Worm (Caenorhabditis elegans): ENCODE results near the gene lido-16.

The lido-16 gene

ce11 chrII:6484876-6485526 lies at the start of gene lido-16, which contains the start of gene plpp-1.2:
Gene lido-16 (minus strand): TSS chrII:6484976.
Gene plpp-1.2 (plus strand): TSS chrII:6485476.
- no peak for TF ChIP-seq zip-8 (tag; optimal IDR thresholded peaks at IDR 0.05)
- no peak for TF ChIP-seq mep-1 (tag; optimal IDR thresholded peaks at IDR 0.05)
- no peak for TF ChIP-seq ceh-39 (tag; optimal IDR thresholded peaks at IDR 0.05)
- TF ChIP-seq nhr-28 (tag; optimal IDR thresholded peaks at IDR 0.05), result no peak
- TF ChIP-seq ces-1 (GFP tag; optimal IDR thresholded peaks at IDR 0.05), result no peak
- no peak for TF ChIP-seq mls-2 (tag; optimal IDR thresholded peaks at IDR 0.05)
- TF ChIP-seq ztf-11 (tag; optimal IDR thresholded peaks at IDR 0.05), result no peak

DNA sequence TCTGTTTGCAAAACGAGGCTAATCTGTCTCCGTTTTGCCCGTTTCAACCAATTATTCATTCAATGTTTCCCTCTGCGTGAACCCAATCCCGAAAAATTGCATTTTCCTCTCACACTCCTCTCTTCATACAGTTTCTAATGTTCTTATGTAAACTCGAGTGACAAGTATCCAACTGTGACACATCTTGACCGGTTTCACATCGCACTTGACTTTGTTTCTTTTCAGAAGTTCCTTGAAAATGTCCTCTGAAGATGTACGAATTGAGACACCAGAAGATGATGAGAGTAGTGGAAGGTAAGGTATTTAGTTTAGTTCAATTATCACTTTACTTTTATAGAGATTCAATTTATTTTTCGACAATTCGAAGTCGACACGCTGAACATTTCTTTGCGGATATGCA lies 47.2 kb upstream of the lido-16 start, which contains the start of gene abcx-1:
TSS of gene abcx-1 (plus strand) at position 224 of the 400 bp plus-strand sequence.
- TF ChIP-seq tbx-8 (GFP tag; optimal IDR thresholded peaks at IDR 0.05) (no peak), snpc-4 (tag; optimal IDR thresholded peaks at IDR 0.05) (no peak), zip-8 (tag; optimal IDR thresholded peaks at IDR 0.05) (no peak), unc-120 (tag; optimal IDR thresholded peaks at IDR 0.05; ENCODE audit: poor library complexity, severe bottlenecking) (no peak), lsy-2 (tag; optimal IDR thresholded peaks at IDR 0.05) (no peak), sptf-1 (tag; optimal IDR thresholded peaks at IDR 0.05) (no peak), nhr-237 (tag; optimal IDR thresholded peaks at IDR 0.05) (no peak), cnd-1 (tag; optimal IDR thresholded peaks at IDR 0.05) (no peak), ceh-43 (GFP tag; optimal IDR thresholded peaks at IDR 0.05) (no peak), lin-32 (GFP tag; optimal IDR thresholded peaks at IDR 0.05) (no peak), unc-62 (GFP tag; optimal IDR thresholded peaks at IDR 0.05) (no peak), sem-2 (GFP tag; optimal IDR thresholded peaks at IDR 0.05) (no peak), elt-3 (tag; optimal IDR thresholded peaks at IDR 0.05) (no peak), mep-1 (tag; optimal IDR thresholded peaks at IDR 0.05) (no peak), mls-2 (tag; optimal IDR thresholded peaks at IDR 0.05) (no peak)

ce11 chrII:6531527-6531926 lies 46.8 kb upstream of the lido-16 start, which contains the start of gene abch-1:
Gene abch-1 (minus strand): TSS chrII:6531627.
- TF ChIP-seq mls-2 (tag; optimal IDR thresholded peaks at IDR 0.05) (no peak), M03D4.4 (tag; optimal IDR thresholded peaks at IDR 0.05) (no peak), nhr-237 (tag; optimal IDR thresholded peaks at IDR 0.05) (no peak), ham-2 (GFP tag; optimal IDR thresholded peaks at IDR 0.05) (no peak), flh-1 (GFP tag; optimal IDR thresholded peaks at IDR 0.05) (no peak), unc-39 (tag; optimal IDR thresholded peaks at IDR 0.05) (no peak), ztf-11 (tag; optimal IDR thresholded peaks at IDR 0.05) (no peak), lin-13 (tag; optimal IDR thresholded peaks at IDR 0.05) (no peak), lsy-2 (tag; optimal IDR thresholded peaks at IDR 0.05) (no peak), ceh-43 (GFP tag; optimal IDR thresholded peaks at IDR 0.05) (no peak), nhr-76 (tag; optimal IDR thresholded peaks at IDR 0.05) (no peak), elt-3 (tag; optimal IDR thresholded peaks at IDR 0.05) (no peak), sem-2 (GFP tag; optimal IDR thresholded peaks at IDR 0.05) (no peak), nhr-28 (tag; optimal IDR thresholded peaks at IDR 0.05) (no peak), snpc-4 (tag; optimal IDR thresholded peaks at IDR 0.05) (no peak), tbx-8 (GFP tag; optimal IDR thresholded peaks at IDR 0.05) (no peak), ces-1 (GFP tag; optimal IDR thresholded peaks at IDR 0.05) (no peak)

DNA sequence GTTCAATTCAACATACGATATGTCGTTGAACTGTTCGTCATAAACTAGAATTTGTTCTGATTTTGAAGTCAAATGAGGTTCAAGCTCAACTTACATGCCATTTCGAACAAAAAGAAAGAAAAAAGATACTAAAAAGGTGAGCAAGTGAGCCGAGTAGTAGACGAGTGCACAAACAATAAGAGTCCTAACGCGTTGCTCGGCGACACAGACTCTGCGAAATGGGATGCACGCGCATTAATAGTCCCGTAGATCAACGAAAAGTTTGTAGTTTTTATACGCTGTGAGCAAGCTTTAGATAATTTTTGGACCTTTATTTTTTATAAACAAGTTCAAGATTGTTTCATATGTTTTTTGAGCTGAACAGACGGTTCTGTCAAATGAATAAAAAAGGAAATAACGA lies 43.9 kb upstream of the lido-16 start, which contains the start of gene C56E6.4:
TSS of gene C56E6.4 (minus strand) at position 101 of the 400 bp plus-strand sequence.
- TF ChIP-seq unc-120 (tag; optimal IDR thresholded peaks at IDR 0.05; ENCODE audit: poor library complexity, severe bottlenecking) (no peak), nhr-2 (tag; optimal IDR thresholded peaks at IDR 0.05) (no peak), ztf-11 (tag; optimal IDR thresholded peaks at IDR 0.05) (no peak), sptf-1 (tag; optimal IDR thresholded peaks at IDR 0.05) (no peak), sem-2 (GFP tag; optimal IDR thresholded peaks at IDR 0.05) (no peak), unc-62 (GFP tag; optimal IDR thresholded peaks at IDR 0.05) (no peak), mls-2 (tag; optimal IDR thresholded peaks at IDR 0.05) (no peak), drap-1 (GFP tag; optimal IDR thresholded peaks at IDR 0.05) (no peak), ceh-39 (tag; optimal IDR thresholded peaks at IDR 0.05) (no peak), hlh-1 (tag; optimal IDR thresholded peaks at IDR 0.05) (no peak), ces-1 (GFP tag; optimal IDR thresholded peaks at IDR 0.05) (no peak)

DNA sequence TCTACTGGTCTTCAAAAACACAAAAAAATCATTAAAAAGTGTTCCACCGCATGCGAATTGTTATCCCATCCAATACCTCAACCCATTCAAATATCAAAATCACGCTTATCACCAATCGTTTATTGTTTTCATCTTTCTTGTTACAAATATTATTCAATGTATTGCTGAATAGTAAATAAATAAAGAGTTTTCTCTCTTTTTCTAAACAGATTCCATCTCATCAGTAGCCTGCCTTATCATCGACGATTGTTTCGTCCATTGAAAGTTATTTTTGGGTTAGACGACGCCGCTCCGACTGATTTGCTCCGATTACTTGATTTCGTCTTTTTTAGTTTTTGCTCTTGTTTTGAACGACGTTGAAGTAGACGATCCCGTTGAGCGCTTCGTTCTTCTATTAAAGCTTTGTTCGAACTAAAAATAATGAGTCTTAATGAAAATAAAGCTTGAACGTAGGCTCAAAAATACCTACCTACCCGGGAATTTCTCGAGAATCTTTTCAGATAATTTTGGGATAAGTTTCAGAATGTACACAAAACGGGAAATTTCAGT lies 41.4 kb upstream of the lido-16 start:
- no peak for TF ChIP-seq elt-1 (tag; optimal IDR thresholded peaks at IDR 0.05; ENCODE audit: borderline replicate concordance, insufficient read depth)
- no peak for TF ChIP-seq flh-1 (GFP tag; optimal IDR thresholded peaks at IDR 0.05)
- TF ChIP-seq unc-62 (GFP tag; optimal IDR thresholded peaks at IDR 0.05), result no peak
- TF ChIP-seq lin-32 (GFP tag; optimal IDR thresholded peaks at IDR 0.05), result no peak
